Worm (Caenorhabditis elegans) whole organism, L3 larva: Measurements from ENCODE around the gene Y6D1A.2.

Experiments used
- R02D3.7 ChIP-seq: fragments of 150-350 bp; optimal IDR thresholded peaks from 2 replicates; lab custom pipeline; 2014; ENCODE audit warnings: missing biosample characterization, missing genetic modification characterization
- aly-2 ChIP-seq: fragments of 150-350 bp; optimal IDR thresholded peaks from 2 replicates; lab custom pipeline; 2014; ENCODE audit warnings: missing biosample characterization, missing genetic modification characterization
- ama-1 ChIP-seq: fragments of 150-350 bp; optimal IDR thresholded peaks from 2 replicates; lab custom pipeline; 2018
- ceh-16 ChIP-seq: sonication (generic microtip); optimal IDR thresholded peaks from 2 replicates; lab custom pipeline; 2017; ENCODE audit warnings: missing biosample characterization, missing genetic modification characterization
- ceh-82 ChIP-seq: fragments of 150-350 bp; optimal IDR thresholded peaks from 2 replicates; lab custom pipeline; 2014; ENCODE audit warnings: missing biosample characterization, missing genetic modification characterization
- ceh-9 ChIP-seq: sonication (generic microtip); optimal IDR thresholded peaks from 2 replicates; lab custom pipeline; 2018; ENCODE audit warnings: missing biosample characterization, missing genetic modification characterization
- elt-3 ChIP-seq, 3 experiments: fragments of 150-350 bp in 1 of 3; sonication (generic microtip) in 2 of 3; optimal IDR thresholded peaks; 2 replicates in 2 of 3; 4 replicates in 1 of 3; lab custom pipeline; 2014 to 2017; ENCODE audit warnings: missing biosample characterization in 3 of 3, missing genetic modification characterization in 3 of 3
- fos-1 ChIP-seq: fragments of 150-350 bp; optimal IDR thresholded peaks from 2 replicates; lab custom pipeline; 2014; ENCODE audit warnings: missing biosample characterization, missing genetic modification characterization
- hmg-11 ChIP-seq: sonication (generic microtip); optimal IDR thresholded peaks from 2 replicates; lab custom pipeline; 2016; ENCODE audit warnings: missing genetic modification characterization, missing compliant biosample characterization
- jun-1 ChIP-seq: fragments of 150-350 bp; optimal IDR thresholded peaks from 2 replicates; lab custom pipeline; 2014; ENCODE audit warnings: missing biosample characterization, missing genetic modification reagents, missing genetic modification characterization
- mdl-1 ChIP-seq: fragments of 150-350 bp; optimal IDR thresholded peaks from 2 replicates; lab custom pipeline; 2014; ENCODE audit warnings: missing biosample characterization, missing genetic modification characterization
- nhr-11 ChIP-seq: fragments of 150-350 bp; optimal IDR thresholded peaks from 2 replicates; lab custom pipeline; 2014; ENCODE audit warnings: missing biosample characterization, missing genetic modification characterization
- nhr-12 ChIP-seq: fragments of 150-350 bp; optimal IDR thresholded peaks from 2 replicates; lab custom pipeline; 2014; ENCODE audit warnings: missing biosample characterization, missing genetic modification characterization
- nhr-23 ChIP-seq: fragments of 150-350 bp; optimal IDR thresholded peaks from 2 replicates; lab custom pipeline; 2014; ENCODE audit warnings: missing biosample characterization, missing genetic modification reagents, missing genetic modification characterization
- nhr-237 ChIP-seq: fragments of 150-350 bp; optimal IDR thresholded peaks from 2 replicates; lab custom pipeline; 2014; ENCODE audit warnings: missing biosample characterization, missing genetic modification characterization
- nhr-25 ChIP-seq: sonication (generic microtip); optimal IDR thresholded peaks from 2 replicates; lab custom pipeline; 2017; ENCODE audit warnings: missing biosample characterization, missing genetic modification characterization
- nhr-28 ChIP-seq: fragments of 150-350 bp; optimal IDR thresholded peaks from 2 replicates; lab custom pipeline; 2014; ENCODE audit warnings: missing biosample characterization, missing genetic modification characterization
- nhr-43 ChIP-seq: sonication (generic microtip); optimal IDR thresholded peaks from 2 replicates; lab custom pipeline; 2016; ENCODE audit warnings: mild to moderate bottlenecking, missing genetic modification characterization, missing compliant biosample characterization; ENCODE audit not compliant: poor library complexity, severe bottlenecking
- nhr-76 ChIP-seq: fragments of 150-350 bp; sonication (generic microtip); optimal IDR thresholded peaks from 5 replicates; lab custom pipeline; 2014; ENCODE audit warnings: missing biosample characterization, missing genetic modification characterization
- nhr-77 ChIP-seq: fragments of 150-350 bp; optimal IDR thresholded peaks from 2 replicates; lab custom pipeline; 2014; ENCODE audit warnings: missing biosample characterization, missing genetic modification characterization
- pha-4 ChIP-seq: fragments of 150-350 bp; optimal IDR thresholded peaks from 2 replicates; lab custom pipeline; 2014; ENCODE audit warnings: missing biosample characterization, missing genetic modification reagents, missing genetic modification characterization
- pqm-1 ChIP-seq: fragments of 150-350 bp; optimal IDR thresholded peaks from 2 replicates; lab custom pipeline; 2017; ENCODE audit warnings: missing biosample characterization, missing genetic modification characterization, inconsistent platforms
- sea-2 ChIP-seq: fragments of 150-350 bp; sonication (generic microtip); optimal IDR thresholded peaks from 4 replicates; lab custom pipeline; 2014; ENCODE audit warnings: missing biosample characterization, missing genetic modification reagents, missing genetic modification characterization
- snpc-4 ChIP-seq: fragments of 150-350 bp; optimal IDR thresholded peaks from 2 replicates; lab custom pipeline; 2014; ENCODE audit warnings: missing biosample characterization, missing genetic modification characterization
- tbx-2 ChIP-seq: sonication (generic microtip); optimal IDR thresholded peaks from 2 replicates; lab custom pipeline; 2016; ENCODE audit warnings: mild to moderate bottlenecking, missing genetic modification characterization, missing compliant biosample characterization
- unc-39 ChIP-seq: sonication (generic microtip); optimal IDR thresholded peaks from 4 replicates; lab custom pipeline; 2017; ENCODE audit warnings: missing biosample characterization, missing genetic modification characterization
- zag-1 ChIP-seq: fragments of 150-350 bp; optimal IDR thresholded peaks from 2 replicates; lab custom pipeline; 2014; ENCODE audit warnings: missing biosample characterization, missing genetic modification characterization

Y6D1A.2 gene

ce11 chrII:11845954-11846353 lies 26.2 kb upstream of the Y6D1A.2 start:
- TF ChIP-seq ama-1 (lab: Kevin White, UChicago) (peak; percentile 87), elt-3 (tag; optimal IDR thresholded peaks at IDR 0.05; lab: Kevin White, UChicago) (peak in 1 of 3 experiments; percentile 88), nhr-237 (tag; lab: Kevin White, UChicago) (no peak)

- TF ChIP-seq nhr-12 (tag; lab: Kevin White, UChicago): no peak
- TF ChIP-seq mdl-1 (tag; lab: Kevin White, UChicago): no peak
- no peak for TF ChIP-seq ceh-82 (tag; lab: Kevin White, UChicago)
- no peak for TF ChIP-seq R02D3.7 (tag; lab: Kevin White, UChicago)
- no peak for TF ChIP-seq nhr-77 (tag; lab: Kevin White, UChicago)
Observed at ce11 chrII:11844984-11845383, 25.3 kb upstream of the Y6D1A.2 start.

- no peak for TF ChIP-seq ceh-16
- TF ChIP-seq hmg-11 (tag; lab: Kevin White, UChicago): no peak
- no peak for TF ChIP-seq nhr-77 (tag; lab: Kevin White, UChicago)
- no peak for TF ChIP-seq nhr-23 (tag; lab: Kevin White, UChicago)
- peak; percentile 93 for TF ChIP-seq ama-1 (lab: Kevin White, UChicago)
- no peak for TF ChIP-seq pqm-1 (tag; lab: Kevin White, UChicago)
- peak; percentile 5 for TF ChIP-seq nhr-43 (tag; lab: Kevin White, UChicago)
- no peak for TF ChIP-seq nhr-11 (tag; lab: Kevin White, UChicago)
- TF ChIP-seq aly-2 (tag; lab: Kevin White, UChicago): no peak
- no peak for TF ChIP-seq ceh-9 (tag; lab: Kevin White, UChicago)
- no peak for TF ChIP-seq unc-39 (tag; lab: Kevin White, UChicago)
- no peak for TF ChIP-seq pha-4 (tag; lab: Kevin White, UChicago)
- TF ChIP-seq sea-2 (GFP tag; lab: Kevin White, UChicago): no peak
Observed at ce11 chrII:11844072-11844471, 24.3 kb upstream of the Y6D1A.2 start.

- TF ChIP-seq nhr-25 (tag; lab: Kevin White, UChicago) (peak; percentile 12), tbx-2 (tag; lab: Kevin White, UChicago) (no peak), ama-1 (lab: Kevin White, UChicago) (peak; percentile 21), nhr-23 (tag; lab: Kevin White, UChicago) (peak; percentile 48), elt-3 (tag; optimal IDR thresholded peaks at IDR 0.05; lab: Kevin White, UChicago) (peak in 1 of 3 experiments; percentile 24), snpc-4 (no peak)
Observed at ce11 chrII:11843441-11843840, 23.7 kb upstream of the Y6D1A.2 start.

- TF ChIP-seq pqm-1 (tag; lab: Kevin White, UChicago) (no peak), fos-1 (no peak), ceh-82 (tag; lab: Kevin White, UChicago) (no peak), ama-1 (lab: Kevin White, UChicago) (peak; percentile 33), nhr-76 (tag; lab: Kevin White, UChicago) (no peak), nhr-28 (tag; lab: Kevin White, UChicago) (no peak), jun-1 (tag; lab: Kevin White, UChicago) (no peak), zag-1 (tag; lab: Kevin White, UChicago) (no peak)
Observed at ce11 chrII:11842766-11843165, 23.0 kb upstream of the Y6D1A.2 start.

ce11 chrII:11842317-11842716 lies 22.6 kb upstream of the Y6D1A.2 start, which contains the start of gene T27D12.1:
Gene T27D12.1 (plus strand): TSS chrII:11842617.
- no peak for TF ChIP-seq aly-2 (tag; lab: Kevin White, UChicago)
- peak; percentile 9 for TF ChIP-seq nhr-43 (tag; lab: Kevin White, UChicago)

ce11 chrII:11841653-11842052 lies 21.9 kb upstream of the Y6D1A.2 start:
- TF ChIP-seq jun-1 (tag; lab: Kevin White, UChicago) (no peak), snpc-4 (peak; percentile 67), nhr-25 (tag; lab: Kevin White, UChicago) (peak; percentile 40), nhr-23 (tag; lab: Kevin White, UChicago) (peak; percentile 26), nhr-43 (tag; lab: Kevin White, UChicago) (peak; percentile 29), ama-1 (lab: Kevin White, UChicago) (no peak)
